Worm (Caenorhabditis elegans): Measurements from ENCODE around the gene fbxb-54.
"Not testable (repeated sequence)": the region's sequence is repeated elsewhere in the genome, so short reads cannot be mapped to it uniquely, and the experiment has no call there.

DNA sequence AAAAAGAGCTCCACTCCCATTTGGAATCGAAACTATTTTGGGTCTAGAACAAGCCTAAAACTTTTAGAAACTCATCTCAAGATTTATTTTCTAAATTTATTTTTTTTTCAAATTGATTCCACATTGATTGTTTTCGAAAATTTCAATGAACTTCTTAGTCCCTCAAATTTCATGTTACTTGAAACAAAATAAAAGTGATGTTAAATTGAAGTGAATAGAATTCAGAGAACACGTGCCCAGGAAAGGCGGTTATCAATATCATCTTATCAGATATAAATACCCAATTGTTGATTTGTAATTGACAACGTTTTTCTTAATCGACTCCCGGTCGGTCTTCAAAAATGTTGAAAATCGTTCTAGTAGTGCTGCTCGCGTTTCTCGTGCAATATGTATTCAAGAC is 15.5 kb downstream of the fbxb-54 start, which contains the start of gene poml-4:
- TF ChIP-seq ceh-40 (GFP tag; IDR thresholded peaks at IDR 0.05); attf-5 (GFP tag; optimal IDR thresholded peaks at IDR 0.05); F49E8.2 (tag; optimal IDR thresholded peaks at IDR 0.05; ENCODE audit: insufficient read depth); ztf-3 (GFP tag; optimal IDR thresholded peaks at IDR 0.05): not testable (repeated sequence)

All from whole organism, young adult.